Fruit fly (Drosophila melanogaster): ENCODE measurements around the gene CG15202.

The CG15202 gene

DNA sequence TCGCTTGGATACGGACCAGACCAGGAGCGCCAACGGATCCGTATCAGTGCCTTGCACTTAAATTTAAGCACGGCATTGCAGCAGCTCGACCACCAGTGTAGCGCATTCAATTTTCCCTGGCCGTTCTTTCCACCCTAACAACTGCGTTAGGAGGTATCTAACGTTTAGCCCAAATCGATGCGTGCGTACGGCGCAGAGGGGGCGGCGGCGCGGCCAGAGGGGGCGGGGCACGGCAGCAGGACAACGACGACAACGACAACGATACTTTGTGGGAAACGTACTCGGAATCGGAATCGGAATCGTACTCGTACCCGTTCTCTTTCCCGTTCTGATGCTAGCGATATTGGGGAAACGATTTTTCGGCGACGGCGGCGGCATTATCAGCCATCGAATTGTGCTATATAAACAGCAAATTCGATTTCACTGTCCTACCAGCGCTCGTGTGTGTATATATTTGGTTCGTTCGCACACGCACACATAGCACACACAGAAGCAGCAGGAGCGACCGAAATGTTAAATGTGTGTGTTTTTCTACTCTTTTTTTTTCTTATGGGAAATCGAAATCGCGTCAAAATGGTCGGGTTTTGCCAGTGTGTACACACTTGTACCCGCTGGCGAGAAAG, 18.1 kb upstream of the CG15202 start, which contains the start of gene CG11122:
CG11122 (minus strand) TSS at position 601 of the 623 bp plus-strand sequence.
- TF ChIP-seq br (GFP tag; optimal IDR thresholded peaks at IDR 0.05) (no peak), psq (GFP tag; optimal IDR thresholded peaks at IDR 0.05) (no peak), Sp1 (GFP tag; optimal IDR thresholded peaks at IDR 0.05) (no peak), Rel (GFP tag; optimal IDR thresholded peaks at IDR 0.05) (no peak), Rel (tag; optimal IDR thresholded peaks at IDR 0.05) (peak; percentile 6), jim (GFP tag; optimal IDR thresholded peaks at IDR 0.05) (peak; percentile 24), fru (GFP tag; optimal IDR thresholded peaks at IDR 0.05) (no peak)

DNA sequence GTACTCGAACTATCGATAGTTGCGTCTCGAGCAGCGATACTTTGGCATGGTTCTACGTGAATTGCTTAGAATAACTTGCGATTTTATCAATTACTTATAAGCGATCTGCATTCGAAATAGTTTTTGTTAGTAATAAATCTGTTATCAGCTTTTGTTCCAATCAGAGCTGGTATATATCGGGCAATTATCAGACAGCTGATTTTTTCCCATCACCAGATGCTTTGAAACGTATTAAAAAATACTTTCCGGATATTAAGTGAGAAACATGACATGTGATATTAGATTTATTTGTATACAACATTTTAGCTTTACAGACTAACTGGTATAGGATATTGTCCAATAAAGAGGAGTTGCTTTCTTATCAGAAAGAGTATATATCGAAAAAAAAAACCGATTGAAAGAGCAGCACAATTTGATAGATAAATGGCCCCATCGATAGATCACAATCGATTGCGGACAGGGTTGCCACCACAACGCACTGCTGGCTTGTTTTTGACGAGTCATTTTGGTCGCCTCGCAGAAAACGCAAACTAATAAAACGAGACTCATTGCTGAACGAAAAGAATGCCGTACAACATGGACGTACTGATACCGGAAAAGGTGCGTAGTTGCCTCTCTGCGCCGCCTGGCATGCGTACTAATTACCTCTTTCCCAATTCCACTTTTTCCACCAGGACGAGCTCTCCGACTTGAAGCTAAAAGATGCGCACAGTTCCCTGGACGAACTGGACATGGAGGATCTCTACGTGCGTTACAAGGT, 17.4 kb upstream of the CG15202 start, which contains the start of gene Rpt3:
Rpt3 (plus strand) TSS at position 353 of the 760 bp plus-strand sequence.
- TF ChIP-seq foxo (GFP tag; optimal IDR thresholded peaks at IDR 0.05) (peak in 1 of 2 experiments; percentile 24), Hnf4 (GFP tag; optimal IDR thresholded peaks at IDR 0.05) (no peak)

DNA sequence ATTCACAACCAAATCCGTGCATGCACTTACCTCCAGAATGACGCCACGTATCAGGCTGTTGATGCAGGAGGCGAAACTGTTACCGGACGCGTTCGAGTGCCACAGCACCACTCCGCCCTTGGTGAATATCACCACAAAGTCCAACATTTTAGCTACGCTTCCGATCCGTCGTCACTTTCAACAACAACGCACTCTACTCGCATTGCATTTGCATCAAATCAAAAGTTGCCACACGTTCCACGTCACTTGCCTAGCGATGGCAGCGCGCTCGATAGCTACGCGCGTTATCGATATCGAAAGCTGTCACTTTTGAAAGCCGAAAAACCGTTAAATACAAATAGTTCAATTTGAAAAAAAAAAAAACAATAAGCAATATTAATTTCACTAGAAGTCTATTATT, 13.5 kb upstream of the CG15202 start, which contains the start of gene SrpRalpha:
SrpRalpha (minus strand) TSS at position 260 of the 400 bp plus-strand sequence.
- no peak for TF ChIP-seq Dif (GFP tag; optimal IDR thresholded peaks at IDR 0.05; ENCODE audit: partially characterized antibody)
- TF ChIP-seq Vsx2 (GFP tag; optimal IDR thresholded peaks at IDR 0.05; ENCODE audit: partially characterized antibody) = no peak
- TF ChIP-seq CrebA (GFP tag; optimal IDR thresholded peaks at IDR 0.05; ENCODE audit: borderline replicate concordance) = no peak
- TF ChIP-seq Rel (GFP tag; optimal IDR thresholded peaks at IDR 0.05) = no peak
- no peak for TF ChIP-seq Rel (tag; optimal IDR thresholded peaks at IDR 0.05)
- TF ChIP-seq Dfd (GFP tag; optimal IDR thresholded peaks at IDR 0.05) = no peak
- peak; percentile 37 for TF ChIP-seq rgr (GFP tag; optimal IDR thresholded peaks at IDR 0.05)
- TF ChIP-seq foxo (GFP tag; optimal IDR thresholded peaks at IDR 0.05) = no peak
- TF ChIP-seq Mio (GFP tag; optimal IDR thresholded peaks at IDR 0.05) = no peak
- TF ChIP-seq psq (GFP tag; optimal IDR thresholded peaks at IDR 0.05) = no peak
- no peak for TF ChIP-seq dsf (GFP tag; optimal IDR thresholded peaks at IDR 0.05; ENCODE audit: borderline replicate concordance)
- peak; percentile 0 for TF ChIP-seq h (GFP tag; optimal IDR thresholded peaks at IDR 0.05)

DNA sequence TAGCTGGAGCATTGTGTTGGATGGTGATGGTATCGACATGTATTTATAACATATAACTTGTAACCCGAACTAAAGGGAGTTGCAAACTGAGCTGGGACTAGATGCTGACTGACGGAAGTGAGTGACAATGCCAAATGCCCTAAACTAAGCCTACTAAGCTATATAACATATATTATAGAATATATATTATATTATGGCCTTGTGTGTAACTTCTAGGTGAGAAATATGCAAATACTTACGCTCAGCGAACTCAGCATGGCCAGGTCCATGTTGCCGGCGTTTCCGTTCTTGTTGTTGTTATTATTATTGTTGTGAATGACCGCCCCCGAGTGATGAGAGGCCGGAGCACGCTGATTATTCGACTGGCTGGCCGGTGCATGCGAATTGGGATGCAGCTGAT, 10.0 kb upstream of the CG15202 start, which contains the start of gene CG44385:
CG44385 (minus strand) TSS at position 101 of the 400 bp plus-strand sequence.
- TF ChIP-seq dsf (GFP tag; optimal IDR thresholded peaks at IDR 0.05; ENCODE audit: borderline replicate concordance) (no peak), fru (GFP tag; optimal IDR thresholded peaks at IDR 0.05) (no peak), Hr78 (GFP tag; optimal IDR thresholded peaks at IDR 0.05) (no peak), Vsx2 (GFP tag; optimal IDR thresholded peaks at IDR 0.05; ENCODE audit: partially characterized antibody) (no peak), Jra (GFP tag; optimal IDR thresholded peaks at IDR 0.05) (no peak), Hnf4 (GFP tag; optimal IDR thresholded peaks at IDR 0.05) (no peak), CrebA (GFP tag; optimal IDR thresholded peaks at IDR 0.05; ENCODE audit: borderline replicate concordance) (no peak)

DNA sequence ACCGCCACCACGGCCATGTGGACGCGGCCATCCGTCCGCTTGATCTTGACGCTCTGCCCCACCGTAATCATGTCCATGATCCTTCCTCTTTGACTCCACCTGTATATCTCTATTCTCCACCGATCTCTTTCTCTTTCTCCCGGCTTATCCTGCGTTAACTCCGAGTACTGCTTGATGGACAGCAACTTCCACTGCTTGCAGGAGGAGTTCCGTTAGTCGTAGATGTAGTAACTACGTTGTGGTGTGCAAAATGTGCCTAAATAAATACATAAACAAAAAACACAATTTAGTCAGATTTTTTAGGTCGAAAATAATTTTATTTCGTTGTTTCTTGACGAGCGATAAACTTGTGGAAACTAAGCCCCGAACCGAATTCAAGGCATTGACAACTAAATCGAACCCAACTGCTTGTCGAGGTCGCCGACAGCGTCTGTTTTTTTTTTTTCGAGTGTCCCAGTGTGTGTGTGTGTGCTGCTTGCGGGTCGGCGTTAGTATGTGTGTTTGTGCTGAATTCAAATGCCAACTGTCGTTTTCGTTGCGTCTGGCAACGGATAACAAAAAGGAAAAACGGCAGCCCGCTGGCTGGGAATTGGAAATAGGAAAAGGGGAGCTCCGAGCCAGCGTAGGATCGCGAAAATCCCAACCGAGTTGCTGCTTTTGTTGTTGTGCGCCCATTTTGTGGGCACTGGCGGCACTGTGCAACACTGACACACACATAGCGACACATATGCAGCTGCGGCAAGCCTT, 6.3 kb upstream of the CG15202 start:
- no peak for TF ChIP-seq HLH106 (tag; optimal IDR thresholded peaks at IDR 0.05)
- TF ChIP-seq Hnf4 (GFP tag; optimal IDR thresholded peaks at IDR 0.05) = no peak
- TF ChIP-seq tai (GFP tag; optimal IDR thresholded peaks at IDR 0.05) = no peak
- no peak for TF ChIP-seq h (GFP tag; optimal IDR thresholded peaks at IDR 0.05)
- TF ChIP-seq sv (GFP tag; optimal IDR thresholded peaks at IDR 0.05) = no peak
- TF ChIP-seq ey (GFP tag; optimal IDR thresholded peaks at IDR 0.05) = no peak
- no peak for TF ChIP-seq dmrt93B (GFP tag; optimal IDR thresholded peaks at IDR 0.05)
- no peak for TF ChIP-seq OdsH (GFP tag; optimal IDR thresholded peaks at IDR 0.05)
- TF ChIP-seq psq (GFP tag; optimal IDR thresholded peaks at IDR 0.05) = no peak
- TF ChIP-seq Dif (GFP tag; optimal IDR thresholded peaks at IDR 0.05; ENCODE audit: partially characterized antibody) = no peak
- TF ChIP-seq dsf (GFP tag; optimal IDR thresholded peaks at IDR 0.05; ENCODE audit: borderline replicate concordance) = no peak
- TF ChIP-seq pan (optimal IDR thresholded peaks at IDR 0.05) = no peak
- TF ChIP-seq Hr78 (GFP tag; optimal IDR thresholded peaks at IDR 0.05) = no peak

All from whole organism, wandering third instar larva.